Fruit fly (Drosophila melanogaster): ENCODE measurements around the gene GstZ2.

DNA sequence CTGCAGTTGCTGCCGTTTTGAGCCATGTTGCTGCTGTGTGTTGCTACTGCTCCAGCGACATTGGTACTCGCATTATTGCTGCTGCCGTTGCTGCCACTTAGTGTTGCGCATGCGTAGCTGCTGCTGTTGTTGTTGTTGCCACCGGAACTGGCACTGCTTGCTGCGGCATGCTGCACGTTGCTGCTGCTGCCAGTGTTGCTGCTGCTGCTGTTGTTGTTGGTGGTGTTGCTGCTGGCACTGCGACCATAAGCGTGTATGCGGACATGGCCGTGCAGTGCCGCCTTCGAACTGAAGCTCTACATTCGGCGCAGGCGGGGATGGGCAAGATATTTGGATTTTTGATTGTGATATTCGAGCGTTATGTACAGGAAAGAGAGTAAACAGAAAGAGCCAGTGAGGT lies 7.7 kb upstream of the GstZ2 start:
- TF ChIP-seq CG15710 (tag; optimal IDR thresholded peaks at IDR 0.05) (no peak), gl (tag; optimal IDR thresholded peaks at IDR 0.05) (no peak), CG10348 (GFP tag; IDR thresholded peaks at IDR 0.05) (no peak), Pif1B (GFP tag; optimal IDR thresholded peaks at IDR 0.05) (no peak), CG14655 (GFP tag; optimal IDR thresholded peaks at IDR 0.05) (no peak), CG34367 (tag; optimal IDR thresholded peaks at IDR 0.05) (no peak), fd96Ca (GFP tag; IDR thresholded peaks at IDR 0.05) (no peak), CG17806 (tag; optimal IDR thresholded peaks at IDR 0.05) (no peak), CG13204 (GFP tag; optimal IDR thresholded peaks at IDR 0.05) (no peak)

Data from whole organism, pupa.